Worm (Caenorhabditis elegans): ENCODE measurements around the gene rpl-22.

DNA sequence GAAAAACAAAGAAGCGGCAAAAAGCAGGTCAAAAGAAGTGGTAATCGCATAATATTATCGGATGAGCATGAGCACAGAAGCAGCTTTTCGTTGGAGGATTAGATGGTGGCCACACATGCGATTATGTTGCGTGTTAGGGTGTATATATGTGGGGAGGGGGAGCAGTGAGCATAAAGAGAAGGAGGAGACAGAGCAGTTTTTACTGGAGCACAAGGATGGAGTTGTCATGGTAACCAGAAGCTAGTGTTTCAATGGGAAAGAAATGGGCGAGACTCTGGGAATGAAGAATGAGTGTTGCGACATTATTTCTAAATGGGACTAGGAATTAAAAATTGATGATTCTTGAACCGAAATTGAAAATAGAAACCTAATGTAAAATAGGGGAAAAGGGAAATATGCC is 12.5 kb downstream of the rpl-22 start, which contains the start of gene C27A2.8:
- TF ChIP-seq unc-55 (GFP tag; optimal IDR thresholded peaks at IDR 0.05) (no peak), nhr-11 (tag; optimal IDR thresholded peaks at IDR 0.05) (no peak), lin-13 (GFP tag; optimal IDR thresholded peaks at IDR 0.05) (no peak), elt-3 (tag; optimal IDR thresholded peaks at IDR 0.05) (no peak), lsy-2 (tag; optimal IDR thresholded peaks at IDR 0.05) (no peak), unc-62 (GFP tag; optimal IDR thresholded peaks at IDR 0.05) (no peak), elt-1 (tag; optimal IDR thresholded peaks at IDR 0.05) (no peak), alr-1 (tag; optimal IDR thresholded peaks at IDR 0.05) (no peak), ztf-1 (GFP tag; conservative IDR thresholded peaks at IDR 0.05) (no peak), ZK546.5 (tag; optimal IDR thresholded peaks at IDR 0.05) (no peak)

Measured in whole organism, L2 larva.